Worm (Caenorhabditis elegans): Measurements from ENCODE around the gene pho-4.

Gene pho-4

ce11 chrII:5238366-5238765 lies at the start of gene pho-4:
Gene pho-4 (minus strand): TSS chrII:5238466.
- TF ChIP-seq dao-5 (tag; optimal IDR thresholded peaks at IDR 0.05) (no peak), him-1 (tag; optimal IDR thresholded peaks at IDR 0.05) (no peak), W03F9.2 (tag; optimal IDR thresholded peaks at IDR 0.05) (no peak)

- TF ChIP-seq W03F9.2 (tag; optimal IDR thresholded peaks at IDR 0.05) (no peak), him-1 (tag; optimal IDR thresholded peaks at IDR 0.05) (no peak), dao-5 (tag; optimal IDR thresholded peaks at IDR 0.05) (no peak)
Measured at ce11 chrII:5285029-5285428, 46.8 kb upstream of the pho-4 start, which contains the start of gene gur-5. Gene gur-5 (plus strand): TSS chrII:5285329.

- TF ChIP-seq dao-5 (tag; optimal IDR thresholded peaks at IDR 0.05) = no peak
- no peak for TF ChIP-seq W03F9.2 (tag; optimal IDR thresholded peaks at IDR 0.05)
- no peak for TF ChIP-seq him-1 (tag; optimal IDR thresholded peaks at IDR 0.05)
Measured at ce11 chrII:5282740-5283281, 44.5 kb upstream of the pho-4 start.

- TF ChIP-seq dao-5 (tag; optimal IDR thresholded peaks at IDR 0.05) (no peak), him-1 (tag; optimal IDR thresholded peaks at IDR 0.05) (no peak), W03F9.2 (tag; optimal IDR thresholded peaks at IDR 0.05) (no peak)
Measured at ce11 chrII:5282192-5282591, 43.9 kb upstream of the pho-4 start, which contains the start of gene pmt-1. Gene pmt-1 (minus strand): TSS chrII:5282523.

- TF ChIP-seq him-1 (tag; optimal IDR thresholded peaks at IDR 0.05) (no peak), W03F9.2 (tag; optimal IDR thresholded peaks at IDR 0.05) (no peak), dao-5 (tag; optimal IDR thresholded peaks at IDR 0.05) (no peak)
Measured at ce11 chrII:5281137-5281536, 42.9 kb upstream of the pho-4 start.

- TF ChIP-seq him-1 (tag; optimal IDR thresholded peaks at IDR 0.05) (no peak), W03F9.2 (tag; optimal IDR thresholded peaks at IDR 0.05) (no peak), dao-5 (tag; optimal IDR thresholded peaks at IDR 0.05) (no peak)
Measured at ce11 chrII:5277780-5278179, 39.5 kb upstream of the pho-4 start.

- TF ChIP-seq dao-5 (tag; optimal IDR thresholded peaks at IDR 0.05) (no peak), him-1 (tag; optimal IDR thresholded peaks at IDR 0.05) (peak; percentile 50), W03F9.2 (tag; optimal IDR thresholded peaks at IDR 0.05) (no peak)
Measured at ce11 chrII:5276736-5277135, 38.5 kb upstream of the pho-4 start.

- TF ChIP-seq him-1 (tag; optimal IDR thresholded peaks at IDR 0.05) = no peak
- no peak for TF ChIP-seq W03F9.2 (tag; optimal IDR thresholded peaks at IDR 0.05)
- TF ChIP-seq dao-5 (tag; optimal IDR thresholded peaks at IDR 0.05) = no peak
Measured at ce11 chrII:5271729-5272322, 33.6 kb upstream of the pho-4 start, which contains the start of gene drn-1. Gene drn-1 (minus strand): TSS chrII:5271845.

ce11 chrII:5268977-5269376 lies 30.7 kb upstream of the pho-4 start:
- TF ChIP-seq dao-5 (tag; optimal IDR thresholded peaks at IDR 0.05) (no peak), W03F9.2 (tag; optimal IDR thresholded peaks at IDR 0.05) (no peak), him-1 (tag; optimal IDR thresholded peaks at IDR 0.05) (no peak)

- TF ChIP-seq W03F9.2 (tag; optimal IDR thresholded peaks at IDR 0.05) = no peak
- TF ChIP-seq dao-5 (tag; optimal IDR thresholded peaks at IDR 0.05) = no peak
- TF ChIP-seq him-1 (tag; optimal IDR thresholded peaks at IDR 0.05) = no peak
Measured at ce11 chrII:5264650-5265049, 26.4 kb upstream of the pho-4 start.

ce11 chrII:5255435-5255834 lies 17.2 kb upstream of the pho-4 start, which contains the start of gene frpr-4:
Gene frpr-4 (minus strand): TSS chrII:5255535.
- TF ChIP-seq W03F9.2 (tag; optimal IDR thresholded peaks at IDR 0.05) = no peak
- TF ChIP-seq dao-5 (tag; optimal IDR thresholded peaks at IDR 0.05) = no peak

- TF ChIP-seq him-1 (tag; optimal IDR thresholded peaks at IDR 0.05) = no peak
- no peak for TF ChIP-seq W03F9.2 (tag; optimal IDR thresholded peaks at IDR 0.05)
- TF ChIP-seq dao-5 (tag; optimal IDR thresholded peaks at IDR 0.05) = no peak
Measured at ce11 chrII:5246791-5247361, 8.6 kb upstream of the pho-4 start, which contains the start of gene ptr-6. Gene ptr-6 (minus strand): TSS chrII:5246837.

ce11 chrII:5241560-5241959 lies 3.3 kb upstream of the pho-4 start, which contains the start of gene T16D1.1:
Gene T16D1.1 (minus strand): TSS chrII:5241660.
- TF ChIP-seq W03F9.2 (tag; optimal IDR thresholded peaks at IDR 0.05) = no peak
- TF ChIP-seq him-1 (tag; optimal IDR thresholded peaks at IDR 0.05) = no peak
- TF ChIP-seq dao-5 (tag; optimal IDR thresholded peaks at IDR 0.05) = no peak

- TF ChIP-seq dao-5 (tag; optimal IDR thresholded peaks at IDR 0.05) = no peak
- no peak for TF ChIP-seq W03F9.2 (tag; optimal IDR thresholded peaks at IDR 0.05)
- TF ChIP-seq him-1 (tag; optimal IDR thresholded peaks at IDR 0.05) = no peak
Measured at ce11 chrII:5237699-5238098, 567 bp downstream of the pho-4 start.
